Fruit fly (Drosophila melanogaster) whole organism, embryonic: ENCODE data around the gene Ac78C.
A peak's percentile ranks its signal among the peaks of the same experiment; 100 is the strongest.

Experiments
- ATbp ChIP-seq: fragments of 200-800 bp; sonication (Bioruptor generic); optimal IDR thresholded peaks from 2 replicates; lab custom pipeline; 2017; ENCODE audit warnings: missing biosample characterization, mild to moderate bottlenecking, missing genetic modification characterization, missing genetic modification reagents
- Aef1 ChIP-seq: fragments of 200-800 bp; sonication (Bioruptor generic); IDR thresholded peaks from 3 replicates; pipeline ENCODE4 v1.3.6; 2022; ENCODE audit warnings: missing biosample characterization, missing genetic modification characterization
- B-H1 ChIP-seq: fragments of 200-800 bp; sonication (Bioruptor generic); IDR thresholded peaks from 3 replicates; pipeline ENCODE4 v1.3.6; 2022; ENCODE audit warnings: missing biosample characterization, missing genetic modification characterization
- C15 ChIP-seq: fragments of 200-800 bp; sonication (Bioruptor generic); IDR thresholded peaks from 3 replicates; pipeline ENCODE4 v1.3.6; 2022; ENCODE audit warnings: missing biosample characterization, missing genetic modification characterization
- CG10321 ChIP-seq: fragments of 200-800 bp; sonication (Bioruptor generic); IDR thresholded peaks from 2 replicates; pipeline ENCODE4 v1.3.6; 2022; ENCODE audit warnings: missing biosample characterization, missing genetic modification characterization
- CG10654 ChIP-seq: fragments of 200-800 bp; sonication (Bioruptor generic); optimal IDR thresholded peaks from 2 replicates; lab custom pipeline; 2016; ENCODE audit warnings: missing biosample characterization, missing genetic modification characterization
- CG11695 ChIP-seq: fragments of 200-800 bp; sonication (Bioruptor generic); IDR thresholded peaks from 3 replicates; pipeline ENCODE4 v1.3.6; 2022; ENCODE audit warnings: missing biosample characterization, missing genetic modification characterization
- CG1233 ChIP-seq: fragments of 200-800 bp; sonication (Bioruptor generic); optimal IDR thresholded peaks from 4 replicates; lab custom pipeline; 2018; ENCODE audit warnings: missing biosample characterization, mild to moderate bottlenecking, missing genetic modification characterization
- CG12744 ChIP-seq: fragments of 200-800 bp; sonication (Bioruptor generic); optimal IDR thresholded peaks from 2 replicates; lab custom pipeline; 2016; ENCODE audit warnings: missing biosample characterization, missing genetic modification characterization
- CG13894 ChIP-seq: fragments of 200-800 bp; sonication (Bioruptor generic); optimal IDR thresholded peaks from 3 replicates; lab custom pipeline; 2018; ENCODE audit warnings: missing biosample characterization, mild to moderate bottlenecking, missing genetic modification characterization, moderate library complexity
- CG16863 ChIP-seq: fragments of 200-800 bp; sonication (Bioruptor generic); optimal IDR thresholded peaks from 3 replicates; lab custom pipeline; 2016; ENCODE audit warnings: missing biosample characterization, missing genetic modification characterization
- CG17186 ChIP-seq: fragments of 200-800 bp; sonication (Bioruptor generic); optimal IDR thresholded peaks from 3 replicates; lab custom pipeline; 2017; ENCODE audit warnings: missing biosample characterization, missing genetic modification reagents, missing genetic modification characterization
- CG1832 ChIP-seq: fragments of 200-800 bp; sonication (Bioruptor generic); optimal IDR thresholded peaks from 2 replicates; lab custom pipeline; 2017; ENCODE audit warnings: missing biosample characterization, mild to moderate bottlenecking, missing genetic modification characterization, inconsistent platforms
- CG18599 ChIP-seq: fragments of 200-800 bp; sonication (Bioruptor generic); optimal IDR thresholded peaks from 3 replicates; lab custom pipeline; 2017; ENCODE audit warnings: missing biosample characterization, missing genetic modification characterization, mild to moderate bottlenecking, moderate library complexity, missing genetic modification reagents
- CG2712 ChIP-seq: fragments of 200-800 bp; optimal IDR thresholded peaks from 3 replicates; lab custom pipeline; 2019; ENCODE audit warnings: missing biosample characterization, mild to moderate bottlenecking, missing genetic modification characterization, moderate library complexity
- CG31224 ChIP-seq: fragments of 200-800 bp; sonication (Bioruptor generic); IDR thresholded peaks from 2 replicates; pipeline ENCODE4 v1.3.6; 2022; ENCODE audit warnings: missing biosample characterization, missing genetic modification characterization
- CG42726 ChIP-seq: fragments of 200-800 bp; sonication (Bioruptor generic); IDR thresholded peaks from 2 replicates; pipeline ENCODE4 v1.3.6; 2022; ENCODE audit warnings: missing biosample characterization, missing genetic modification characterization; ENCODE audit not compliant: partially characterized antibody
- CG4424 ChIP-seq: fragments of 200-800 bp; sonication (Bioruptor generic); optimal IDR thresholded peaks from 3 replicates; lab custom pipeline; 2016; ENCODE audit warnings: missing biosample characterization, missing genetic modification characterization
- CG6254 ChIP-seq: fragments of 200-800 bp; sonication (Bioruptor generic); optimal IDR thresholded peaks from 3 replicates; lab custom pipeline; 2017; ENCODE audit warnings: mild to moderate bottlenecking, missing biosample characterization, missing genetic modification reagents, missing genetic modification characterization
- CG7357 ChIP-seq: fragments of 200-800 bp; sonication (Bioruptor generic); IDR thresholded peaks from 3 replicates; pipeline ENCODE4 v1.3.6; 2022; ENCODE audit warnings: missing biosample characterization, missing genetic modification characterization
- CG7372 ChIP-seq: fragments of 200-800 bp; sonication (Bioruptor generic); IDR thresholded peaks from 2 replicates; pipeline ENCODE4 v1.3.6; 2022; ENCODE audit warnings: missing biosample characterization, missing genetic modification characterization
- CG8944 ChIP-seq: fragments of 200-800 bp; sonication (Bioruptor generic); optimal IDR thresholded peaks from 3 replicates; lab custom pipeline; 2016; ENCODE audit warnings: missing biosample characterization, missing genetic modification characterization
- CTCF ChIP-seq: fragments of 200-800 bp; sonication (Bioruptor generic); optimal IDR thresholded peaks from 2 replicates; lab custom pipeline; 2017; ENCODE audit warnings: missing biosample characterization, mild to moderate bottlenecking, missing genetic modification characterization, moderate library complexity
- Dek ChIP-seq: fragments of 200-800 bp; sonication (Bioruptor generic); optimal IDR thresholded peaks from 3 replicates; lab custom pipeline; 2019; ENCODE audit warnings: missing biosample characterization, mild to moderate bottlenecking, missing genetic modification characterization, moderate library complexity
- Dref ChIP-seq: fragments of 200-800 bp; sonication (Bioruptor generic); IDR thresholded peaks from 2 replicates; pipeline ENCODE4 v1.3.6; 2022; ENCODE audit warnings: missing biosample characterization, missing genetic modification characterization
- Hr39 ChIP-seq: fragments of >200 bp; optimal IDR thresholded peaks from 2 replicates; lab custom pipeline; 2017
- Hr78 ChIP-seq, 2 experiments: fragments of 200-800 bp in 1 of 2; fragments of >200 bp in 1 of 2; sonication (Bioruptor generic) in 1 of 2; optimal IDR thresholded peaks; 2 replicates each; lab custom pipeline; 2017 to 2019; ENCODE audit warnings: missing biosample characterization in 2 of 2, missing genetic modification characterization in 2 of 2, mild to moderate bottlenecking in 1 of 2, moderate library complexity in 1 of 2
- Mrtf ChIP-seq: fragments of 200-800 bp; sonication (Bioruptor generic); IDR thresholded peaks from 3 replicates; pipeline ENCODE4 v1.3.6; 2022; ENCODE audit warnings: missing biosample characterization, missing genetic modification characterization
- Rfx ChIP-seq: fragments of 200-800 bp; sonication (Bioruptor generic); IDR thresholded peaks from 2 replicates; pipeline ENCODE4 v1.3.6; 2022; ENCODE audit warnings: missing biosample characterization, missing genetic modification characterization
- Ssrp ChIP-seq: fragments of 200-800 bp; sonication (Bioruptor generic); optimal IDR thresholded peaks from 2 replicates; lab custom pipeline; 2018; ENCODE audit warnings: missing biosample characterization, mild to moderate bottlenecking, missing genetic modification characterization, moderate library complexity
- abd-A ChIP-seq: fragments of 200-800 bp; sonication (Bioruptor generic); optimal IDR thresholded peaks from 3 replicates; lab custom pipeline; 2019; ENCODE audit warnings: missing biosample characterization, mild to moderate bottlenecking, missing genetic modification characterization, moderate library complexity
- ac ChIP-seq: fragments of 200-800 bp; sonication (Bioruptor generic); optimal IDR thresholded peaks from 3 replicates; lab custom pipeline; 2017; ENCODE audit warnings: missing biosample characterization, mild to moderate bottlenecking, missing genetic modification characterization
- aop ChIP-seq: fragments of 200-800 bp; sonication (Bioruptor generic); IDR thresholded peaks from 2 replicates; pipeline ENCODE4 v1.3.6; 2022; ENCODE audit warnings: missing biosample characterization, missing genetic modification characterization
- corto ChIP-seq: fragments of 200-800 bp; sonication (Bioruptor generic); optimal IDR thresholded peaks from 2 replicates; lab custom pipeline; 2016; ENCODE audit warnings: missing biosample characterization, mild to moderate bottlenecking, missing genetic modification characterization, moderate library complexity
- danr ChIP-seq: fragments of 200-800 bp; sonication (Bioruptor generic); IDR thresholded peaks from 2 replicates; pipeline ENCODE4 v1.3.6; 2022; ENCODE audit warnings: missing biosample characterization, missing genetic modification characterization
- h ChIP-seq: fragments of >200 bp; optimal IDR thresholded peaks from 2 replicates; lab custom pipeline; 2017
- hbn ChIP-seq: fragments of 200-800 bp; sonication (Bioruptor generic); IDR thresholded peaks from 2 replicates; pipeline ENCODE4 v1.3.6; 2022; ENCODE audit warnings: missing biosample characterization, missing genetic modification characterization; ENCODE audit not compliant: partially characterized antibody
- insv ChIP-seq, 2 experiments: fragments of 200-800 bp; sonication (Bioruptor generic); optimal IDR thresholded peaks; 3 replicates each; lab custom pipeline; 2016 to 2018; ENCODE audit warnings: missing biosample characterization in 2 of 2, missing genetic modification characterization in 2 of 2
- kah ChIP-seq: fragments of 200-800 bp; sonication (Bioruptor generic); optimal IDR thresholded peaks from 2 replicates; lab custom pipeline; 2018; ENCODE audit warnings: missing biosample characterization, mild to moderate bottlenecking, missing genetic modification characterization
- kay ChIP-seq: fragments of 200-800 bp; sonication (Bioruptor generic); optimal IDR thresholded peaks from 2 replicates; lab custom pipeline; 2016; ENCODE audit warnings: missing biosample characterization, missing genetic modification characterization
- ken ChIP-seq: fragments of 200-800 bp; sonication (Bioruptor generic); IDR thresholded peaks from 3 replicates; pipeline ENCODE4 v1.3.6; 2022; ENCODE audit warnings: missing biosample characterization, missing genetic modification characterization
- lola ChIP-seq, 3 experiments: fragments of >200 bp in 2 of 3; fragments of 200-800 bp in 1 of 3; sonication (Bioruptor generic) in 1 of 3; optimal IDR thresholded peaks; 2 replicates each; lab custom pipeline; 2017 to 2019; ENCODE audit warnings: missing biosample characterization in 3 of 3, missing genetic modification characterization in 3 of 3, mild to moderate bottlenecking in 1 of 3, moderate library complexity in 1 of 3
- luna ChIP-seq: fragments of 200-800 bp; sonication (Bioruptor generic); optimal IDR thresholded peaks from 2 replicates; lab custom pipeline; 2016; ENCODE audit warnings: missing biosample characterization, missing genetic modification characterization
- mam ChIP-seq: fragments of 200-800 bp; sonication (Bioruptor generic); optimal IDR thresholded peaks from 3 replicates; lab custom pipeline; 2016; ENCODE audit warnings: missing biosample characterization, missing genetic modification characterization
- mld ChIP-seq: fragments of 200-800 bp; sonication (Bioruptor generic); IDR thresholded peaks from 3 replicates; pipeline ENCODE4 v1.3.6; 2022; ENCODE audit warnings: missing biosample characterization, missing genetic modification characterization; ENCODE audit not compliant: partially characterized antibody
- pzg ChIP-seq: fragments of 200-800 bp; sonication (Bioruptor generic); optimal IDR thresholded peaks from 3 replicates; lab custom pipeline; 2018; ENCODE audit warnings: missing biosample characterization, mild to moderate bottlenecking, missing genetic modification characterization, moderate library complexity
- stwl ChIP-seq: fragments of 200-800 bp; sonication (Bioruptor generic); optimal IDR thresholded peaks from 3 replicates; lab custom pipeline; 2018; ENCODE audit warnings: missing biosample characterization, mild to moderate bottlenecking, missing genetic modification characterization, moderate library complexity
- sug ChIP-seq: fragments of 200-800 bp; optimal IDR thresholded peaks from 2 replicates; lab custom pipeline; 2019; ENCODE audit warnings: missing biosample characterization, mild to moderate bottlenecking, missing genetic modification characterization, moderate library complexity
- tin ChIP-seq: fragments of 200-800 bp; sonication (Bioruptor generic); optimal IDR thresholded peaks from 3 replicates; lab custom pipeline; 2016; ENCODE audit warnings: missing biosample characterization, missing genetic modification characterization
- usp ChIP-seq: fragments of >200 bp; optimal IDR thresholded peaks from 2 replicates; lab custom pipeline; 2017; ENCODE audit warnings: missing biosample characterization, missing genetic modification characterization
- vnd ChIP-seq: fragments of 200-800 bp; sonication (Bioruptor generic); IDR thresholded peaks from 3 replicates; pipeline ENCODE4 v1.3.6; 2022; ENCODE audit warnings: missing biosample characterization, missing genetic modification characterization; ENCODE audit not compliant: partially characterized antibody

The Ac78C gene

DNA sequence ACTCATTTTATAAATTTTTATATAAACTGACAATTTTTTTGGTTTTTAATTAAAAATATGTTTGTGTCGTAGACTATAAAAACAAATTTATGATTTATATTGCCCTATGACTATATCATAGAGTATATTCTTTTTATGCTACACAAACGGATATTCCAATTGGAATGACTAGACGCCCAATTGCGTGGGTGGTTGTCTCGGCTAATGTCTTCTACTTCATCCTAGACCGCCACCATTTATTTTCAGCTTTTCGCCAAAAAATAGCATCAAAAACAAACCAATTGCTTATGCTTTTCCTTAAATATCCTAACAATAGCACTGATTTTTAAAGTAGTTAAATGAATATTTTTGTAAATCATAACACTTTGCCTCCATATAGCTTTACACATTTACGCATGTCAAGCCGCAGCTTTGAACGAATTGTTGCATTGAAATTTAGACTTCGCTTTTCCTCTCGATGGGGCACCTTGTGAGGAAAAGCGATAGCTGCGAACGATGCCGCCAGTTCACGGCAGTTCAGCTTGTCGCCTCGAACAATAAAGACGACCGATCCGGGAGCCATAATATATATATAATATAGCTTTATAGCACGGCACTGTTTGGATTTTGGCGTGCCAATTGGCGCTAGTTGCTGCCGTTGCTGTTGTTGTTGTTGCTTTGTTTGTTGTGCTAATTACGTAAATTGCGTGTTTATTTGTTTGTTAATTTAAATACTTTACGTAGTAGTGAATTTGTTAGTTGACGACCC, 30.5 kb upstream of the Ac78C start (continued):
- TF ChIP-seq CG12744 (GFP tag; lab: Kevin White, UChicago), result no peak
- TF ChIP-seq Hr39 (lab: Kevin White, UChicago), result no peak
- no peak for TF ChIP-seq CG7372 (GFP tag; lab: Robert Waterston, UW)
- TF ChIP-seq CG11695, result 0 out of 3 replicates have a peak, but pooled peaks have one; percentile 7
- TF ChIP-seq lola (GFP tag; optimal IDR thresholded peaks at IDR 0.05; lab: Kevin White, UChicago), result no peak
- TF ChIP-seq CG10321 (GFP tag; lab: Robert Waterston, UW), result no peak
- TF ChIP-seq CG6254 (GFP tag; lab: Kevin White, UChicago), result peak; percentile 59
- no peak for TF ChIP-seq vnd (GFP tag; lab: Robert Waterston, UW)
- no peak for TF ChIP-seq CG18599 (GFP tag; lab: Kevin White, UChicago)
- peak; percentile 47 for TF ChIP-seq CG13894
- TF ChIP-seq CG10654, result no peak
- TF ChIP-seq usp (GFP tag; lab: Kevin White, UChicago), result no peak
- no peak for TF ChIP-seq C15 (GFP tag; lab: Robert Waterston, UW)
- no peak for TF ChIP-seq Mrtf (GFP tag; lab: Robert Waterston, UW)
- no peak for TF ChIP-seq mam (GFP tag; lab: Kevin White, UChicago)
- TF ChIP-seq Hr78 (GFP tag; optimal IDR thresholded peaks at IDR 0.05; lab: Kevin White, UChicago), result no peak
- TF ChIP-seq insv (GFP tag; optimal IDR thresholded peaks at IDR 0.05; lab: Kevin White, UChicago), result peak; percentile 78 to 96
- no peak for TF ChIP-seq Dref (GFP tag; lab: Robert Waterston, UW)
- no peak for TF ChIP-seq CG42726
- TF ChIP-seq luna, result no peak
- TF ChIP-seq hbn, result no peak
- no peak for TF ChIP-seq ac
- no peak for TF ChIP-seq ATbp
- TF ChIP-seq aop (GFP tag; lab: Robert Waterston, UW), result no peak
- TF ChIP-seq Ssrp (tag; lab: Kevin White, UChicago), result no peak
- no peak for TF ChIP-seq CG8944 (GFP tag; lab: Kevin White, UChicago)
- TF ChIP-seq corto (GFP tag; lab: Kevin White, UChicago), result no peak
- TF ChIP-seq pzg (GFP tag; lab: Kevin White, UChicago), result peak; percentile 7
- TF ChIP-seq Aef1, result no peak
- TF ChIP-seq stwl (tag; lab: Kevin White, UChicago), result peak; percentile 36
- no peak for TF ChIP-seq CG16863 (GFP tag; lab: Kevin White, UChicago)
- TF ChIP-seq CTCF, result peak; percentile 70
- TF ChIP-seq CG31224 (GFP tag; lab: Robert Waterston, UW), result no peak
- TF ChIP-seq CG4424 (GFP tag; lab: Kevin White, UChicago), result no peak

dm6 chr3L:21201246-21201896, 29.6 kb upstream of the Ac78C start:
- TF ChIP-seq kah (GFP tag; lab: Kevin White, UChicago), result no peak
- no peak for TF ChIP-seq ken (GFP tag; lab: Robert Waterston, UW)
- peak; percentile 25 for TF ChIP-seq sug (tag; lab: Kevin White, UChicago)
- TF ChIP-seq CG1832, result no peak
- no peak for TF ChIP-seq B-H1 (GFP tag; lab: Robert Waterston, UW)
- no peak for TF ChIP-seq CG17186 (GFP tag; lab: Kevin White, UChicago)
- no peak for TF ChIP-seq mld (GFP tag; lab: Robert Waterston, UW)
- TF ChIP-seq Rfx, result peak; percentile 27; the same call in 1 of the 2 replicates
- TF ChIP-seq CG7357 (GFP tag; lab: Robert Waterston, UW), result no peak
- TF ChIP-seq kay (GFP tag; lab: Kevin White, UChicago), result no peak
- TF ChIP-seq CG2712 (tag; lab: Kevin White, UChicago), result no peak
- TF ChIP-seq tin, result no peak
- no peak for TF ChIP-seq danr (GFP tag; lab: Robert Waterston, UW)
- TF ChIP-seq abd-A (tag; lab: Kevin White, UChicago), result peak; percentile 5
- TF ChIP-seq Dek (tag; lab: Kevin White, UChicago), result no peak
- no peak for TF ChIP-seq CTCF
- TF ChIP-seq CG1233 (GFP tag; lab: Kevin White, UChicago), result peak; percentile 2
- TF ChIP-seq h (lab: Kevin White, UChicago), result no peak
